Fruit fly (Drosophila melanogaster): ENCODE results near the gene Ugt36E1.

- TF ChIP-seq CTCF (optimal IDR thresholded peaks at IDR 0.05): no peak
- no peak for TF ChIP-seq CG8478 (optimal IDR thresholded peaks at IDR 0.05)
These were observed 40.0 kb downstream of the Ugt36E1 start for dm6 chr2L:18866582-18866981.
